Fruit fly (Drosophila melanogaster) whole organism, pupa: ENCODE data around the gene Ufd1.
A peak's percentile ranks its signal among the peaks of the same experiment; 100 is the strongest.

ENCODE experiments used
- CG10348 ChIP-seq: fragments of 200-800 bp; sonication (Bioruptor generic); IDR thresholded peaks from 2 replicates; pipeline ENCODE4 v1.3.6; 2022; ENCODE audit warnings: missing biosample characterization, missing genetic modification characterization
- CG12605 ChIP-seq: fragments of 200-800 bp; sonication (Bioruptor generic); IDR thresholded peaks from 2 replicates; pipeline ENCODE4 v1.3.6; 2022; ENCODE audit warnings: missing biosample characterization, missing genetic modification characterization
- CG13204 ChIP-seq: fragments of 200-800 bp; sonication (Bioruptor generic); optimal IDR thresholded peaks from 2 replicates; lab custom pipeline; 2018; ENCODE audit warnings: missing biosample characterization, mild to moderate bottlenecking, missing genetic modification characterization, moderate library complexity
- CG14655 ChIP-seq: fragments of 200-800 bp; sonication (Bioruptor generic); optimal IDR thresholded peaks from 3 replicates; lab custom pipeline; 2017; ENCODE audit warnings: mild to moderate bottlenecking, missing biosample characterization, missing genetic modification reagents, missing genetic modification characterization
- CG15710 ChIP-seq: fragments of 200-800 bp; sonication (Bioruptor generic); optimal IDR thresholded peaks from 2 replicates; lab custom pipeline; 2018; ENCODE audit warnings: missing biosample characterization, mild to moderate bottlenecking, missing genetic modification characterization, moderate library complexity
- CG17806 ChIP-seq: fragments of 200-800 bp; sonication (Bioruptor generic); optimal IDR thresholded peaks from 2 replicates; lab custom pipeline; 2018; ENCODE audit warnings: missing biosample characterization, mild to moderate bottlenecking, missing genetic modification characterization, moderate library complexity
- CG32121 ChIP-seq: fragments of 200-800 bp; sonication (Bioruptor generic); IDR thresholded peaks from 2 replicates; pipeline ENCODE4 v1.3.6; 2022; ENCODE audit warnings: missing biosample characterization, missing genetic modification characterization
- CG34367 ChIP-seq: fragments of 200-800 bp; sonication (Bioruptor generic); optimal IDR thresholded peaks from 2 replicates; lab custom pipeline; 2018; ENCODE audit warnings: missing biosample characterization, mild to moderate bottlenecking, missing genetic modification characterization
- CG4496 ChIP-seq: fragments of 200-800 bp; sonication (Bioruptor generic); IDR thresholded peaks from 3 replicates; pipeline ENCODE4 v1.3.6; 2022; ENCODE audit warnings: missing biosample characterization, missing genetic modification characterization
- CG8159 ChIP-seq: fragments of 200-800 bp; sonication (Bioruptor generic); optimal IDR thresholded peaks from 3 replicates; lab custom pipeline; 2018; ENCODE audit warnings: missing biosample characterization, mild to moderate bottlenecking, missing genetic modification characterization, moderate library complexity
- CG8301 ChIP-seq: fragments of 200-800 bp; sonication (Bioruptor generic); optimal IDR thresholded peaks from 2 replicates; lab custom pipeline; 2018; ENCODE audit warnings: missing biosample characterization, mild to moderate bottlenecking, missing genetic modification characterization
- CG9948 ChIP-seq: fragments of 200-800 bp; sonication (Bioruptor generic); optimal IDR thresholded peaks from 2 replicates; lab custom pipeline; 2018; ENCODE audit warnings: missing biosample characterization, mild to moderate bottlenecking, missing genetic modification characterization, moderate library complexity
- D1 ChIP-seq: fragments of 200-800 bp; sonication (Bioruptor generic); optimal IDR thresholded peaks from 2 replicates; lab custom pipeline; 2018; ENCODE audit warnings: missing biosample characterization, mild to moderate bottlenecking, missing genetic modification characterization, moderate library complexity
- EcR ChIP-seq: fragments of 200-800 bp; sonication (Bioruptor generic); optimal IDR thresholded peaks from 3 replicates; lab custom pipeline; 2019; ENCODE audit warnings: missing biosample characterization, missing genetic modification characterization, mild to moderate bottlenecking, moderate library complexity, missing genetic modification reagents
- Ets98B ChIP-seq: fragments of 200-800 bp; sonication (Bioruptor generic); IDR thresholded peaks from 2 replicates; pipeline ENCODE4 v1.3.6; 2022; ENCODE audit warnings: missing biosample characterization, missing genetic modification characterization
- Pif1A ChIP-seq: fragments of 200-800 bp; sonication (Bioruptor generic); optimal IDR thresholded peaks from 3 replicates; lab custom pipeline; 2016; ENCODE audit warnings: missing biosample characterization, missing genetic modification characterization
- Pif1B ChIP-seq: fragments of 200-800 bp; sonication (Bioruptor generic); optimal IDR thresholded peaks from 3 replicates; lab custom pipeline; 2016; ENCODE audit warnings: missing biosample characterization, missing genetic modification characterization
- Snoo ChIP-seq: fragments of 200-800 bp; sonication (Bioruptor generic); optimal IDR thresholded peaks from 3 replicates; lab custom pipeline; 2017; ENCODE audit warnings: missing biosample characterization, mild to moderate bottlenecking, missing genetic modification characterization, inconsistent platforms
- fd96Ca ChIP-seq: fragments of 200-800 bp; sonication (Bioruptor generic); IDR thresholded peaks from 3 replicates; pipeline ENCODE4 v1.3.6; 2022; ENCODE audit warnings: missing biosample characterization, missing genetic modification characterization
- gl ChIP-seq: fragments of 200-800 bp; sonication (Bioruptor generic); optimal IDR thresholded peaks from 2 replicates; lab custom pipeline; 2018; ENCODE audit warnings: missing biosample characterization, mild to moderate bottlenecking, missing genetic modification characterization
- rn ChIP-seq: fragments of 200-800 bp; sonication (Bioruptor generic); IDR thresholded peaks from 2 replicates; pipeline ENCODE4 v1.3.6; 2022; ENCODE audit warnings: missing biosample characterization, missing genetic modification characterization

The Ufd1 gene

dm6 chr3L:11123088-11123487, at the start of gene Ufd1, which contains the start of gene NaPi-III:
Gene Ufd1, minus strand, starts transcription at chr3L:11123216.
Gene NaPi-III, plus strand, starts transcription at chr3L:11123348.
- TF ChIP-seq CG9948 (tag; lab: Kevin White, UChicago): no peak
- TF ChIP-seq rn (GFP tag; lab: Robert Waterston, UW): 0 out of 2 replicates have a peak, but pooled peaks have one; percentile 23
- no peak for TF ChIP-seq gl (tag; lab: Kevin White, UChicago)
- 0 out of 3 replicates have a peak, but pooled peaks have one; percentile 24 for TF ChIP-seq fd96Ca (GFP tag; lab: Robert Waterston, UW)
- no peak for TF ChIP-seq CG13204 (GFP tag; lab: Kevin White, UChicago)
- TF ChIP-seq Snoo (tag; lab: Kevin White, UChicago): peak; percentile 43
- TF ChIP-seq CG17806 (tag; lab: Kevin White, UChicago): no peak
- peak; percentile 31 for TF ChIP-seq CG15710 (tag; lab: Kevin White, UChicago)
- no peak for TF ChIP-seq CG10348
- peak; percentile 69 for TF ChIP-seq CG32121 (GFP tag; lab: Robert Waterston, UW)
- TF ChIP-seq EcR (GFP tag; lab: Kevin White, UChicago): no peak
- TF ChIP-seq CG4496 (GFP tag; lab: Robert Waterston, UW): peak; percentile 76
- TF ChIP-seq CG8159 (tag; lab: Kevin White, UChicago): no peak
- TF ChIP-seq CG12605 (GFP tag; lab: Robert Waterston, UW): no peak
- TF ChIP-seq CG34367 (tag; lab: Kevin White, UChicago): no peak
- peak; percentile 1 for TF ChIP-seq Pif1A
- no peak for TF ChIP-seq CG14655 (GFP tag; lab: Kevin White, UChicago)
- peak; percentile 76 for TF ChIP-seq Ets98B (GFP tag; lab: Robert Waterston, UW)
- TF ChIP-seq CG8301 (tag; lab: Kevin White, UChicago): no peak
- no peak for TF ChIP-seq Pif1B (GFP tag; lab: Kevin White, UChicago)
- TF ChIP-seq D1 (tag; lab: Kevin White, UChicago): no peak
- TF ChIP-seq, all 21 proteins: peak for 8

dm6 chr3L:11169299-11170181, 46.5 kb upstream of the Ufd1 start, which contains the start of the genes wls and Adck5:
Gene wls, minus strand, starts transcription at chr3L:11169625.
Gene Adck5, plus strand, starts transcription at chr3L:11169817.
- TF ChIP-seq Ets98B (GFP tag; lab: Robert Waterston, UW) (peak; percentile 18; the same call in 1 of the 2 replicates), Pif1B (GFP tag; lab: Kevin White, UChicago) (no peak), CG4496 (GFP tag; lab: Robert Waterston, UW) (peak; percentile 78), CG8159 (tag; lab: Kevin White, UChicago) (no peak), CG13204 (GFP tag; lab: Kevin White, UChicago) (no peak), CG9948 (tag; lab: Kevin White, UChicago) (no peak), gl (tag; lab: Kevin White, UChicago) (peak; percentile 38), CG12605 (GFP tag; lab: Robert Waterston, UW) (peak; percentile 64), EcR (GFP tag; lab: Kevin White, UChicago) (no peak), CG14655 (GFP tag; lab: Kevin White, UChicago) (no peak), CG34367 (tag; lab: Kevin White, UChicago) (peak; percentile 53), Snoo (tag; lab: Kevin White, UChicago) (peak; percentile 78), Pif1A (no peak), CG17806 (tag; lab: Kevin White, UChicago) (no peak), CG15710 (tag; lab: Kevin White, UChicago) (no peak), CG8301 (tag; lab: Kevin White, UChicago) (no peak), rn (GFP tag; lab: Robert Waterston, UW) (no peak), CG32121 (GFP tag; lab: Robert Waterston, UW) (0 out of 2 replicates have a peak, but pooled peaks have one; percentile 35), CG10348 (no peak), fd96Ca (GFP tag; lab: Robert Waterston, UW) (0 out of 3 replicates have a peak, but pooled peaks have one; percentile 21), D1 (tag; lab: Kevin White, UChicago) (no peak)

DNA sequence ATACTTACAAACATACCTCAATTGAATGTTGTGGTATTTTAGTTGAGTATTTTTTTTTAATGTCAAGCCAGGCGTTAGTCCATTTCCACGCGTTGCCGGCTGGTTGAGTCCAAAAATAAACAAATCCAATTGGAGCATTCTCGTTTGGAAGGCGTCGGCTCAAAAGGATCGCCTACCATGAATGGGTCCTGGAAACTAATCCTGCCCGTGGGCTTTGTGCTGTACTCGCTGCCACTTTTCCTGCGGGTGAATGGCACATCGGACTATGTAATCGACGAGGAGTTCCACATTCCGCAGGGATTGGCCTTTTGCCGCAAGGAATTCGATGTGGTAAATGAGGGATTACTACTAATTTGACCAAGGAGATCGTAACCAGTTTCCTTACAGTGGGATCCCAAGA, 41.9 kb upstream of the Ufd1 start, which contains the start of gene Alg10:
TSS of gene Alg10 (plus strand) at position 73 of the 400 bp plus-strand sequence.
- TF ChIP-seq CG9948 (tag; lab: Kevin White, UChicago) (no peak), Snoo (tag; lab: Kevin White, UChicago) (no peak), CG14655 (GFP tag; lab: Kevin White, UChicago) (no peak), CG15710 (tag; lab: Kevin White, UChicago) (no peak), rn (GFP tag; lab: Robert Waterston, UW) (no peak), CG13204 (GFP tag; lab: Kevin White, UChicago) (no peak), Pif1B (GFP tag; lab: Kevin White, UChicago) (no peak), fd96Ca (GFP tag; lab: Robert Waterston, UW) (no peak), CG12605 (GFP tag; lab: Robert Waterston, UW) (no peak), gl (tag; lab: Kevin White, UChicago) (no peak), CG17806 (tag; lab: Kevin White, UChicago) (no peak)

DNA sequence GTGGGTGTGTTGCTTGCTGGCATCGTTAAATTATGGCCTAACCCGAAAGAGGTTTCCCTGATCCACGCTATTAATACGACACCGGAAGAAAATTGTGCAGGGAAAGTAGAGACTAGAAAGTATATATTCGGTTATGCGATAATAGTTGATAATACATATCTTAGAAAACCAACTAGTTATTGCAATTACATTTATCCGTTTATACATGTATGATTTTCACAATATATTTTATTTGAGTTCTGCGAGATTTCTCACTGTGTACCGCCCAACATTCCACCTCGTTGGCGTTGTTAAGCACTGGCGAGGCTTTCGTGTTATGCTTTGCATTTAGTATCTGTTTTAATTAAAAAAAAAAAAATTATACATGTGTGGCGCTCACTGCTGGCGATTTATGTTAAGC, 32.4 kb upstream of the Ufd1 start:
- TF ChIP-seq rn (GFP tag; lab: Robert Waterston, UW) (peak; percentile 51; the same call in 1 of the 2 replicates), CG9948 (tag; lab: Kevin White, UChicago) (no peak), Snoo (tag; lab: Kevin White, UChicago) (peak; percentile 23), CG12605 (GFP tag; lab: Robert Waterston, UW) (peak; percentile 8; the same call in 1 of the 2 replicates), CG10348 (peak; percentile 15; the same call in 1 of the 2 replicates), CG8301 (tag; lab: Kevin White, UChicago) (peak; percentile 46), CG14655 (GFP tag; lab: Kevin White, UChicago) (peak; percentile 58), Ets98B (GFP tag; lab: Robert Waterston, UW) (peak; percentile 77), CG15710 (tag; lab: Kevin White, UChicago) (peak; percentile 19), CG13204 (GFP tag; lab: Kevin White, UChicago) (no peak), CG32121 (GFP tag; lab: Robert Waterston, UW) (peak; percentile 74), Pif1B (GFP tag; lab: Kevin White, UChicago) (peak; percentile 44), CG8159 (tag; lab: Kevin White, UChicago) (no peak), CG34367 (tag; lab: Kevin White, UChicago) (no peak), CG4496 (GFP tag; lab: Robert Waterston, UW) (peak; percentile 77), fd96Ca (GFP tag; lab: Robert Waterston, UW) (peak; percentile 68), Pif1A (peak; percentile 54), D1 (tag; lab: Kevin White, UChicago) (no peak), CG17806 (tag; lab: Kevin White, UChicago) (no peak), EcR (GFP tag; lab: Kevin White, UChicago) (no peak), gl (tag; lab: Kevin White, UChicago) (no peak)
- TF ChIP-seq, all 21 proteins: peak for 13
